Fruit fly (Drosophila melanogaster): Measurements from ENCODE around the gene Atet.

Gene Atet

DNA sequence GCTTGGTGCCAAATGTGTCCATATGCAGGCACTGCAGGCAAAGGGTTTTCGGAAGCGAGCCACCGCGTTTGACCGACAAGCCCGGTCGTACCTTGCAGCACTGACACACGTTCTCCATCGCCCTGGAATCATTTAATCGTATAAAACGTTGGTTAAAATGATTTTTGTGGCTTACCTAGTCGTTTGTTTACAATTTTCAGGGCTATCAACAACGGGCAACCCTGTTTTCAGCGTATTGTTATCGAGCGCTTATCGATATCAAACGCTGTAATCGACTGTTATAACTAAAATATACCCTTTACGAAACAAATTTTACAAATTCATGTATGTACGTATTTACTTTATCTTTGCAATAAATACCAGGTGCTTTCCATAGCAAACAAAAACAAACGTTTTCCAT is 48.8 kb downstream of the Atet start, which contains the start of gene CG17612 (continued):
- TF ChIP-seq nom (GFP tag; optimal IDR thresholded peaks at IDR 0.05): no peak
- TF ChIP-seq pho (GFP tag; optimal IDR thresholded peaks at IDR 0.05): no peak
- no peak for TF ChIP-seq Hand (GFP tag; optimal IDR thresholded peaks at IDR 0.05)
- TF ChIP-seq CG3407 (GFP tag; optimal IDR thresholded peaks at IDR 0.05): no peak
- TF ChIP-seq ase (GFP tag; IDR thresholded peaks at IDR 0.05): no peak
- no peak for TF ChIP-seq chm (GFP tag; IDR thresholded peaks at IDR 0.05)
- TF ChIP-seq CG1832 (GFP tag; optimal IDR thresholded peaks at IDR 0.05): no peak
- TF ChIP-seq HLH4C (GFP tag; IDR thresholded peaks at IDR 0.05; ENCODE audit: partially characterized antibody): peak; percentile 89
- no peak for TF ChIP-seq fru (optimal IDR thresholded peaks at IDR 0.05)
- no peak for TF ChIP-seq psq (GFP tag; optimal IDR thresholded peaks at IDR 0.05)
- no peak for TF ChIP-seq CG5245 (GFP tag; optimal IDR thresholded peaks at IDR 0.05)
- TF ChIP-seq Chrac-16 (GFP tag; optimal IDR thresholded peaks at IDR 0.05): no peak
- TF ChIP-seq chn (GFP tag; optimal IDR thresholded peaks at IDR 0.05): no peak
- no peak for TF ChIP-seq CG12744 (GFP tag; optimal IDR thresholded peaks at IDR 0.05)
- TF ChIP-seq D19A (tag; optimal IDR thresholded peaks at IDR 0.05): no peak
- TF ChIP-seq CG4730 (GFP tag; IDR thresholded peaks at IDR 0.05): no peak
- TF ChIP-seq CG13123 (GFP tag; optimal IDR thresholded peaks at IDR 0.05): no peak
- TF ChIP-seq Abd-B (GFP tag; optimal IDR thresholded peaks at IDR 0.05): no peak
- no peak for TF ChIP-seq btn (GFP tag; optimal IDR thresholded peaks at IDR 0.05)
- TF ChIP-seq twi (tag; optimal IDR thresholded peaks at IDR 0.05): no peak
- TF ChIP-seq CG4707 (GFP tag; optimal IDR thresholded peaks at IDR 0.05): no peak
- no peak for TF ChIP-seq CG11398 (GFP tag; optimal IDR thresholded peaks at IDR 0.05)
- TF ChIP-seq Hr3 (GFP tag; optimal IDR thresholded peaks at IDR 0.05): no peak
- TF ChIP-seq Dbx (GFP tag; IDR thresholded peaks at IDR 0.05): no peak
- TF ChIP-seq dati (GFP tag; IDR thresholded peaks at IDR 0.05): no peak
- no peak for TF ChIP-seq PHDP (tag; optimal IDR thresholded peaks at IDR 0.05)
- no peak for TF ChIP-seq usp (GFP tag; optimal IDR thresholded peaks at IDR 0.05)
- no peak for TF ChIP-seq CG17829 (tag; optimal IDR thresholded peaks at IDR 0.05)
- TF ChIP-seq CG34376 (GFP tag; optimal IDR thresholded peaks at IDR 0.05): no peak
- no peak for TF ChIP-seq CG42726 (GFP tag; IDR thresholded peaks at IDR 0.05; ENCODE audit: partially characterized antibody)
- no peak for TF ChIP-seq CG6175 (GFP tag; IDR thresholded peaks at IDR 0.05)
- no peak for TF ChIP-seq dysf (GFP tag; IDR thresholded peaks at IDR 0.05)
- TF ChIP-seq CG15696 (tag; optimal IDR thresholded peaks at IDR 0.05): no peak
- no peak for TF ChIP-seq CG11504 (tag; optimal IDR thresholded peaks at IDR 0.05)
- no peak for TF ChIP-seq CG32532 (GFP tag; IDR thresholded peaks at IDR 0.05)
- no peak for TF ChIP-seq gsb-n (tag; optimal IDR thresholded peaks at IDR 0.05)
- no peak for TF ChIP-seq CG2120 (GFP tag; optimal IDR thresholded peaks at IDR 0.05)
- no peak for TF ChIP-seq tx (GFP tag; optimal IDR thresholded peaks at IDR 0.05)
- no peak for TF ChIP-seq tup (GFP tag; optimal IDR thresholded peaks at IDR 0.05)
- TF ChIP-seq Fer3 (tag; optimal IDR thresholded peaks at IDR 0.05): no peak
- no peak for TF ChIP-seq CG16815 (GFP tag; optimal IDR thresholded peaks at IDR 0.05)
- TF ChIP-seq Atf-2 (GFP tag; optimal IDR thresholded peaks at IDR 0.05): no peak
- no peak for TF ChIP-seq Nf-YA (GFP tag; IDR thresholded peaks at IDR 0.05)
- no peak for TF ChIP-seq CG16779 (GFP tag; IDR thresholded peaks at IDR 0.05)
- TF ChIP-seq Eip74EF (GFP tag; optimal IDR thresholded peaks at IDR 0.05): no peak
- no peak for TF ChIP-seq CG13624 (GFP tag; optimal IDR thresholded peaks at IDR 0.05)
- no peak for TF ChIP-seq CG11093 (GFP tag; IDR thresholded peaks at IDR 0.05)
- peak; percentile 84 for TF ChIP-seq CG34224 (GFP tag; IDR thresholded peaks at IDR 0.05; ENCODE audit: partially characterized antibody)
- TF ChIP-seq grn (GFP tag; optimal IDR thresholded peaks at IDR 0.05): no peak
- no peak for TF ChIP-seq ATbp (GFP tag; optimal IDR thresholded peaks at IDR 0.05)
- no peak for TF ChIP-seq CG1529 (GFP tag; optimal IDR thresholded peaks at IDR 0.05)
- TF ChIP-seq CG6254 (GFP tag; optimal IDR thresholded peaks at IDR 0.05): no peak
- TF ChIP-seq CG17912 (GFP tag; optimal IDR thresholded peaks at IDR 0.05): no peak

All from whole organism, embryonic.